Fruit fly (Drosophila melanogaster) whole organism, embryonic: ENCODE data around the gene Srp14.
A peak's percentile ranks its signal among the peaks of the same experiment; 100 is the strongest.

Experiments used
- Atf-2 ChIP-seq: fragments of 200-800 bp; sonication (Bioruptor generic); optimal IDR thresholded peaks from 2 replicates; lab custom pipeline; 2016; ENCODE audit warnings: missing biosample characterization, missing genetic modification characterization
- Atf6 ChIP-seq: fragments of 200-800 bp; sonication (Bioruptor generic); IDR thresholded peaks from 2 replicates; pipeline ENCODE4 v1.3.6; 2022; ENCODE audit warnings: missing biosample characterization, missing genetic modification characterization
- Bdp1 ChIP-seq: fragments of 200-800 bp; sonication (Bioruptor generic); optimal IDR thresholded peaks from 3 replicates; lab custom pipeline; 2016; ENCODE audit warnings: missing biosample characterization, missing genetic modification characterization
- Blimp-1 ChIP-seq: fragments of 200-800 bp; sonication (Bioruptor generic); optimal IDR thresholded peaks from 3 replicates; lab custom pipeline; 2018; ENCODE audit warnings: missing biosample characterization, missing genetic modification characterization, mild to moderate bottlenecking, moderate library complexity, missing genetic modification reagents
- BtbVII ChIP-seq: fragments of 200-800 bp; sonication (Bioruptor generic); optimal IDR thresholded peaks from 3 replicates; lab custom pipeline; 2017; ENCODE audit warnings: missing biosample characterization, mild to moderate bottlenecking, missing genetic modification characterization
- CG11247 ChIP-seq: fragments of 200-800 bp; sonication (Bioruptor generic); IDR thresholded peaks from 2 replicates; pipeline ENCODE4 v1.3.6; 2022; ENCODE audit warnings: missing biosample characterization, missing genetic modification characterization
- CG1233 ChIP-seq: fragments of 200-800 bp; sonication (Bioruptor generic); optimal IDR thresholded peaks from 4 replicates; lab custom pipeline; 2018; ENCODE audit warnings: missing biosample characterization, mild to moderate bottlenecking, missing genetic modification characterization
- CG13624 ChIP-seq: fragments of 200-800 bp; sonication (Bioruptor generic); optimal IDR thresholded peaks from 2 replicates; lab custom pipeline; 2016; ENCODE audit warnings: missing biosample characterization, missing genetic modification characterization
- CG17359 ChIP-seq: fragments of 200-800 bp; sonication (Bioruptor generic); optimal IDR thresholded peaks from 3 replicates; lab custom pipeline; 2018; ENCODE audit warnings: missing biosample characterization, mild to moderate bottlenecking, missing genetic modification characterization, moderate library complexity
- CG17568 ChIP-seq: fragments of 200-800 bp; sonication (Bioruptor generic); optimal IDR thresholded peaks from 2 replicates; lab custom pipeline; 2018; ENCODE audit warnings: missing biosample characterization, mild to moderate bottlenecking, missing genetic modification characterization, moderate library complexity
- CG42726 ChIP-seq: fragments of 200-800 bp; sonication (Bioruptor generic); IDR thresholded peaks from 2 replicates; pipeline ENCODE4 v1.3.6; 2022; ENCODE audit warnings: missing biosample characterization, missing genetic modification characterization; ENCODE audit not compliant: partially characterized antibody
- CG4707 ChIP-seq: fragments of 200-800 bp; sonication (Bioruptor generic); optimal IDR thresholded peaks from 2 replicates; lab custom pipeline; 2018; ENCODE audit warnings: missing biosample characterization, mild to moderate bottlenecking, missing genetic modification characterization, moderate library complexity
- CG4730 ChIP-seq: fragments of 200-800 bp; sonication (Bioruptor generic); IDR thresholded peaks from 2 replicates; pipeline ENCODE4 v1.3.6; 2022; ENCODE audit warnings: missing biosample characterization, missing genetic modification characterization
- CG6254 ChIP-seq: fragments of 200-800 bp; sonication (Bioruptor generic); optimal IDR thresholded peaks from 3 replicates; lab custom pipeline; 2017; ENCODE audit warnings: mild to moderate bottlenecking, missing biosample characterization, missing genetic modification reagents, missing genetic modification characterization
- CG6683 ChIP-seq: fragments of 200-800 bp; sonication (Bioruptor generic); optimal IDR thresholded peaks from 2 replicates; lab custom pipeline; 2017; ENCODE audit warnings: missing biosample characterization, mild to moderate bottlenecking, missing genetic modification characterization, missing genetic modification reagents
- CG7372 ChIP-seq: fragments of 200-800 bp; sonication (Bioruptor generic); IDR thresholded peaks from 2 replicates; pipeline ENCODE4 v1.3.6; 2022; ENCODE audit warnings: missing biosample characterization, missing genetic modification characterization
- CG9215 ChIP-seq: fragments of 200-800 bp; sonication (Bioruptor generic); IDR thresholded peaks from 2 replicates; pipeline ENCODE4 v1.3.6; 2022; ENCODE audit warnings: missing biosample characterization, missing genetic modification characterization
- CG9609 ChIP-seq: fragments of 200-800 bp; sonication (Bioruptor generic); optimal IDR thresholded peaks from 3 replicates; lab custom pipeline; 2016; ENCODE audit warnings: missing biosample characterization, missing genetic modification characterization
- CG9876 ChIP-seq: fragments of 200-800 bp; sonication (Bioruptor generic); optimal IDR thresholded peaks from 2 replicates; lab custom pipeline; 2016; ENCODE audit warnings: missing biosample characterization, missing genetic modification characterization
- Chrac-16 ChIP-seq: fragments of 200-800 bp; sonication (Bioruptor generic); optimal IDR thresholded peaks from 3 replicates; lab custom pipeline; 2016; ENCODE audit warnings: missing biosample characterization, missing genetic modification characterization
- Dfd ChIP-seq, 2 experiments: fragments of >200 bp; optimal IDR thresholded peaks; 2 replicates each; lab custom pipeline; 2017; ENCODE audit warnings: missing biosample characterization in 2 of 2, missing genetic modification characterization in 2 of 2
- Dll ChIP-seq: fragments of 200-800 bp; sonication (Bioruptor generic); IDR thresholded peaks from 4 replicates; pipeline ENCODE4 v1.3.6; 2022; ENCODE audit warnings: missing biosample characterization, missing genetic modification characterization; ENCODE audit not compliant: partially characterized antibody
- Fer1 ChIP-seq: fragments of 200-800 bp; sonication (Bioruptor generic); optimal IDR thresholded peaks from 2 replicates; lab custom pipeline; 2017; ENCODE audit warnings: missing biosample characterization, mild to moderate bottlenecking, missing genetic modification characterization
- HHEX ChIP-seq: fragments of 200-800 bp; sonication (Bioruptor generic); optimal IDR thresholded peaks from 3 replicates; lab custom pipeline; 2017; ENCODE audit warnings: missing biosample characterization, mild to moderate bottlenecking, missing genetic modification characterization, missing genetic modification reagents
- HLH3B ChIP-seq: fragments of 200-800 bp; sonication (Bioruptor generic); IDR thresholded peaks from 2 replicates; pipeline ENCODE4 v1.3.6; 2022; ENCODE audit warnings: missing biosample characterization, missing genetic modification characterization
- HLHmδ ChIP-seq: fragments of 200-800 bp; sonication (Bioruptor generic); optimal IDR thresholded peaks from 2 replicates; lab custom pipeline; 2018; ENCODE audit warnings: missing biosample characterization, mild to moderate bottlenecking, missing genetic modification characterization, moderate library complexity
- Hsf ChIP-seq: fragments of 200-800 bp; sonication (Bioruptor generic); optimal IDR thresholded peaks from 3 replicates; lab custom pipeline; 2016; ENCODE audit warnings: missing biosample characterization, missing genetic modification characterization
- Lpt ChIP-seq: fragments of >200 bp; optimal IDR thresholded peaks from 2 replicates; lab custom pipeline; 2018; ENCODE audit warnings: missing biosample characterization, missing genetic modification characterization
- MBD-R2 ChIP-seq: fragments of 200-800 bp; sonication (Bioruptor generic); IDR thresholded peaks from 2 replicates; pipeline ENCODE4 v1.3.6; 2022; ENCODE audit warnings: missing biosample characterization, missing genetic modification characterization
- Mad ChIP-seq: fragments of 200-800 bp; sonication (Bioruptor generic); optimal IDR thresholded peaks from 2 replicates; lab custom pipeline; 2016; ENCODE audit warnings: missing biosample characterization, missing genetic modification characterization
- Max ChIP-seq: fragments of 200-800 bp; sonication (Bioruptor generic); optimal IDR thresholded peaks from 2 replicates; lab custom pipeline; 2016; ENCODE audit warnings: missing biosample characterization, mild to moderate bottlenecking, missing genetic modification characterization
- Neu2 ChIP-seq: fragments of 200-800 bp; sonication (Bioruptor generic); optimal IDR thresholded peaks from 3 replicates; lab custom pipeline; 2016; ENCODE audit warnings: missing biosample characterization, missing genetic modification characterization, borderline replicate concordance
- Oli ChIP-seq: fragments of 200-800 bp; sonication (Bioruptor generic); optimal IDR thresholded peaks from 2 replicates; lab custom pipeline; 2018; ENCODE audit warnings: missing biosample characterization, mild to moderate bottlenecking, missing genetic modification characterization, moderate library complexity
- Scr ChIP-seq: fragments of 200-800 bp; sonication (Bioruptor generic); IDR thresholded peaks from 2 replicates; pipeline ENCODE4 v1.3.6; 2022; ENCODE audit warnings: missing biosample characterization, missing genetic modification characterization; ENCODE audit not compliant: partially characterized antibody
- Sox100B ChIP-seq: fragments of 200-800 bp; sonication (Bioruptor generic); optimal IDR thresholded peaks from 3 replicates; lab custom pipeline; 2018; ENCODE audit warnings: missing biosample characterization, mild to moderate bottlenecking, missing genetic modification characterization
- Taf1 ChIP-seq: fragments of 200-800 bp; sonication (Bioruptor generic); IDR thresholded peaks from 2 replicates; pipeline ENCODE4 v1.3.6; 2022; ENCODE audit warnings: missing biosample characterization, missing genetic modification characterization
- Trl ChIP-seq, 3 experiments: fragments of >200 bp in 2 of 3; fragments of 200-800 bp in 1 of 3; sonication (Bioruptor generic) in 1 of 3; optimal IDR thresholded peaks; 2 replicates in 1 of 3; 3 replicates in 2 of 3; lab custom pipeline; 2016 to 2017; ENCODE audit warnings: missing biosample characterization in 1 of 3, missing genetic modification characterization in 1 of 3
- al ChIP-seq: fragments of 200-800 bp; sonication (Bioruptor generic); IDR thresholded peaks from 2 replicates; pipeline ENCODE4 v1.3.6; 2022; ENCODE audit warnings: missing biosample characterization, missing genetic modification characterization
- bsh ChIP-seq, 2 experiments: fragments of 200-800 bp; sonication (Bioruptor generic); optimal IDR thresholded peaks; 2 replicates each; lab custom pipeline; 2017 to 2018; ENCODE audit warnings: mild to moderate bottlenecking in 2 of 2, missing biosample characterization in 2 of 2, missing genetic modification characterization in 2 of 2, moderate library complexity in 1 of 2
- btn ChIP-seq: fragments of 200-800 bp; sonication (Bioruptor generic); optimal IDR thresholded peaks from 2 replicates; lab custom pipeline; 2016; ENCODE audit warnings: missing biosample characterization, missing genetic modification characterization
- chif ChIP-seq, 2 experiments: fragments of 200-800 bp; sonication (Bioruptor generic); optimal IDR thresholded peaks; 3 replicates each; lab custom pipeline; 2016; ENCODE audit warnings: missing biosample characterization in 2 of 2, missing genetic modification characterization in 2 of 2
- corto ChIP-seq: fragments of 200-800 bp; sonication (Bioruptor generic); optimal IDR thresholded peaks from 2 replicates; lab custom pipeline; 2016; ENCODE audit warnings: missing biosample characterization, mild to moderate bottlenecking, missing genetic modification characterization, moderate library complexity
- en ChIP-seq: fragments of 200-800 bp; sonication (Bioruptor generic); optimal IDR thresholded peaks from 2 replicates; lab custom pipeline; 2016; ENCODE audit warnings: missing biosample characterization, missing genetic modification characterization
- gfzf ChIP-seq: fragments of 200-800 bp; sonication (Bioruptor generic); optimal IDR thresholded peaks from 2 replicates; lab custom pipeline; 2016; ENCODE audit warnings: missing biosample characterization, mild to moderate bottlenecking, missing genetic modification characterization, moderate library complexity
- ind ChIP-seq: fragments of 200-800 bp; sonication (Bioruptor generic); optimal IDR thresholded peaks from 3 replicates; lab custom pipeline; 2016; ENCODE audit warnings: missing biosample characterization, missing genetic modification characterization
- nerfin-1 ChIP-seq: fragments of 200-800 bp; sonication (Bioruptor generic); optimal IDR thresholded peaks from 3 replicates; lab custom pipeline; 2019; ENCODE audit warnings: missing biosample characterization, mild to moderate bottlenecking, missing genetic modification characterization, moderate library complexity
- sob ChIP-seq: fragments of 200-800 bp; sonication (Bioruptor generic); IDR thresholded peaks from 2 replicates; pipeline ENCODE4 v1.3.6; 2022; ENCODE audit warnings: missing biosample characterization, missing genetic modification characterization
- toy ChIP-seq: fragments of 200-800 bp; sonication (Bioruptor generic); IDR thresholded peaks from 2 replicates; pipeline ENCODE4 v1.3.6; 2022; ENCODE audit warnings: missing biosample characterization, missing genetic modification characterization

Gene Srp14

dm6 chr3R:20549855-20550603, 29.9 kb upstream of the Srp14 start (continued):
- TF ChIP-seq CG4707 (GFP tag; lab: Kevin White, UChicago), result peak; percentile 17
- no peak for TF ChIP-seq CG9876 (GFP tag; lab: Kevin White, UChicago)
- peak; percentile 88 for TF ChIP-seq CG17359
- TF ChIP-seq CG6254 (GFP tag; lab: Kevin White, UChicago), result peak; percentile 82
- TF ChIP-seq Taf1, result peak; percentile 48; the same call in 1 of the 2 replicates
- TF ChIP-seq CG1233, result peak; percentile 80
- peak; percentile 88 for TF ChIP-seq HHEX (GFP tag; lab: Kevin White, UChicago)
- peak; percentile 74 for TF ChIP-seq CG9215
- TF ChIP-seq gfzf, result no peak
- TF ChIP-seq CG42726 (GFP tag; lab: Robert Waterston, UW), result 0 out of 2 replicates have a peak, but pooled peaks have one; percentile 27
- no peak for TF ChIP-seq btn (GFP tag; lab: Kevin White, UChicago)
- peak; percentile 46 for TF ChIP-seq Mad (GFP tag; lab: Kevin White, UChicago)
- peak; percentile 87 for TF ChIP-seq Oli (tag; lab: Kevin White, UChicago)
- TF ChIP-seq HLHmδ (GFP tag; lab: Kevin White, UChicago), result no peak
- peak; percentile 90 for TF ChIP-seq corto (GFP tag; lab: Kevin White, UChicago)
- TF ChIP-seq CG6683 (GFP tag; lab: Kevin White, UChicago), result peak; percentile 66
- TF ChIP-seq Atf6 (GFP tag; lab: Robert Waterston, UW), result peak; percentile 87
- peak in 1 of 2 experiments; percentile 52 for TF ChIP-seq chif (GFP tag; optimal IDR thresholded peaks at IDR 0.05; lab: Kevin White, UChicago)
- peak; percentile 70 for TF ChIP-seq Chrac-16 (GFP tag; lab: Kevin White, UChicago)
- TF ChIP-seq Sox100B (GFP tag; lab: Kevin White, UChicago), result peak; percentile 82
- peak; percentile 67 for TF ChIP-seq Hsf (GFP tag; lab: Kevin White, UChicago)
- peak; percentile 76 to 91 for TF ChIP-seq bsh (GFP tag; optimal IDR thresholded peaks at IDR 0.05; lab: Kevin White, UChicago)
- peak; percentile 36 for TF ChIP-seq CG9609
- TF ChIP-seq HLH3B (GFP tag; lab: Robert Waterston, UW), result peak; percentile 86
- TF ChIP-seq toy, result peak; percentile 69; the same call in 1 of the 2 replicates
- no peak for TF ChIP-seq Scr (GFP tag; lab: Robert Waterston, UW)
- TF ChIP-seq CG11247, result peak; percentile 76
- no peak for TF ChIP-seq Atf-2 (GFP tag; lab: Kevin White, UChicago)
- peak; percentile 62 for TF ChIP-seq MBD-R2 (GFP tag; lab: Robert Waterston, UW)
- peak; percentile 81 for TF ChIP-seq CG4730 (GFP tag; lab: Robert Waterston, UW)
- no peak for TF ChIP-seq CG13624 (GFP tag; lab: Kevin White, UChicago)
- no peak for TF ChIP-seq Neu2 (GFP tag; lab: Kevin White, UChicago)
- peak; percentile 92 for TF ChIP-seq Fer1 (GFP tag; lab: Kevin White, UChicago)
- no peak for TF ChIP-seq en
- TF ChIP-seq BtbVII (GFP tag; lab: Kevin White, UChicago), result peak; percentile 79
- no peak for TF ChIP-seq Trl (optimal IDR thresholded peaks at IDR 0.05; lab: Kevin White, UChicago)
- TF ChIP-seq Trl (GFP tag; optimal IDR thresholded peaks at IDR 0.05; lab: Kevin White, UChicago), result no peak
- TF ChIP-seq sob, result peak; percentile 84
- no peak for TF ChIP-seq Dfd (GFP tag; optimal IDR thresholded peaks at IDR 0.05; lab: Kevin White, UChicago)
- no peak for TF ChIP-seq Dll (GFP tag; lab: Robert Waterston, UW)
- TF ChIP-seq Max (GFP tag; lab: Kevin White, UChicago), result peak; percentile 68
- TF ChIP-seq CG17568 (GFP tag; lab: Kevin White, UChicago), result peak; percentile 74
- peak; percentile 77 for TF ChIP-seq CG7372 (GFP tag; lab: Robert Waterston, UW)
- peak; percentile 75 for TF ChIP-seq al (GFP tag; lab: Robert Waterston, UW)
- TF ChIP-seq ind, result peak; percentile 86
- no peak for TF ChIP-seq Lpt (GFP tag; lab: Kevin White, UChicago)
- TF ChIP-seq Blimp-1 (GFP tag; lab: Kevin White, UChicago), result peak; percentile 93
- TF ChIP-seq nerfin-1 (tag; lab: Kevin White, UChicago), result peak; percentile 64
- peak; percentile 23 for TF ChIP-seq Bdp1 (GFP tag; lab: Kevin White, UChicago)
